Worm (Caenorhabditis elegans) whole organism, L4 larva: Measurements from ENCODE around the gene gid-2.

Source experiments
- F26F4.8 ChIP-seq: fragments of 200-800 bp; sonication (Bioruptor generic); conservative IDR thresholded peaks from 2 replicates; pipeline ENCODE4 v1.3.6; 2022; ENCODE audit warnings: missing genetic modification characterization, missing compliant biosample characterization
- F49E8.2 ChIP-seq: sonication (generic microtip); optimal IDR thresholded peaks from 2 replicates; lab custom pipeline; 2016; ENCODE audit warnings: missing compliant biosample characterization, mild to moderate bottlenecking, missing genetic modification characterization, borderline replicate concordance
- Y105C5A.15 ChIP-seq: fragments of 200-800 bp; sonication (Bioruptor generic); IDR thresholded peaks from 2 replicates; pipeline ENCODE4 v1.3.6; 2022; ENCODE audit warnings: missing genetic modification characterization, missing compliant biosample characterization
- Y48G9A.11 ChIP-seq: fragments of 200-800 bp; sonication (Bioruptor generic); IDR thresholded peaks from 2 replicates; pipeline ENCODE4 v1.3.6; 2022; ENCODE audit warnings: missing genetic modification reagents, missing genetic modification characterization, missing compliant biosample characterization
- Y75B8A.6 ChIP-seq: fragments of 200-800 bp; sonication (Bioruptor generic); IDR thresholded peaks from 2 replicates; pipeline ENCODE4 v1.3.6; 2022; ENCODE audit warnings: missing genetic modification reagents, missing genetic modification characterization, missing compliant biosample characterization
- aha-1 ChIP-seq: fragments of 150-350 bp; peaks from one replicate; lab custom pipeline; 2014; ENCODE audit warnings: missing biosample characterization, missing genetic modification characterization
- arid-1 ChIP-seq: fragments of 200-800 bp; sonication (Bioruptor generic); conservative IDR thresholded peaks from 2 replicates; pipeline ENCODE4 v1.3.6; 2022; ENCODE audit warnings: missing genetic modification reagents, missing genetic modification characterization, missing compliant biosample characterization
- ceh-32 ChIP-seq: sonication (generic microtip); optimal IDR thresholded peaks from 2 replicates; lab custom pipeline; 2016; ENCODE audit warnings: mild to moderate bottlenecking, missing genetic modification characterization, missing compliant biosample characterization; ENCODE audit not compliant: poor library complexity
- egl-27 ChIP-seq: sonication (generic microtip); optimal IDR thresholded peaks from 3 replicates; lab custom pipeline; 2017; ENCODE audit warnings: missing biosample characterization, missing genetic modification reagents, missing genetic modification characterization
- egl-43 ChIP-seq: fragments of 200-800 bp; sonication (Bioruptor generic); IDR thresholded peaks from 2 replicates; pipeline ENCODE4 v1.3.6; 2022; ENCODE audit warnings: missing genetic modification reagents, missing genetic modification characterization, missing compliant biosample characterization
- gei-8 ChIP-seq: fragments of 200-800 bp; sonication (Bioruptor generic); optimal IDR thresholded peaks from 2 replicates; lab custom pipeline; 2018; ENCODE audit warnings: mild to moderate bottlenecking, missing genetic modification characterization, missing compliant biosample characterization
- hlh-30 ChIP-seq: sonication (generic microtip); optimal IDR thresholded peaks from 2 replicates; lab custom pipeline; 2017; ENCODE audit warnings: antibody characterized with exemption, mild to moderate bottlenecking, missing genetic modification characterization, missing compliant biosample characterization; ENCODE audit not compliant: insufficient read depth
- jun-1 ChIP-seq: fragments of 150-350 bp; optimal IDR thresholded peaks from 2 replicates; lab custom pipeline; 2014; ENCODE audit warnings: missing biosample characterization, missing genetic modification reagents, missing genetic modification characterization
- lin-1 ChIP-seq: fragments of 200-800 bp; sonication (Bioruptor generic); IDR thresholded peaks from 2 replicates; pipeline ENCODE4 v1.3.6; 2022; ENCODE audit warnings: missing genetic modification reagents, missing genetic modification characterization, missing compliant biosample characterization
- lin-13 ChIP-seq: fragments of 150-350 bp; optimal IDR thresholded peaks from 2 replicates; lab custom pipeline; 2014; ENCODE audit warnings: missing biosample characterization, missing genetic modification reagents, missing genetic modification characterization
- lin-29 ChIP-seq: fragments of 200-800 bp; sonication (Bioruptor generic); IDR thresholded peaks from 2 replicates; pipeline ENCODE4 v1.3.6; 2022; ENCODE audit warnings: missing genetic modification reagents, missing genetic modification characterization, missing compliant biosample characterization
- lin-38 ChIP-seq: fragments of 200-800 bp; sonication (Bioruptor generic); IDR thresholded peaks from 2 replicates; pipeline ENCODE4 v1.3.6; 2022; ENCODE audit warnings: missing genetic modification reagents, missing genetic modification characterization, missing compliant biosample characterization
- lir-3 ChIP-seq: sonication (generic microtip); optimal IDR thresholded peaks from 2 replicates; lab custom pipeline; 2016; ENCODE audit warnings: mild to moderate bottlenecking, missing genetic modification characterization, missing compliant biosample characterization
- lsy-2 ChIP-seq, 2 experiments: fragments of 150-350 bp in 1 of 2; sonication (generic microtip) in 1 of 2; optimal IDR thresholded peaks; 2 replicates each; lab custom pipeline; 2014 to 2017; ENCODE audit warnings: missing biosample characterization in 2 of 2, missing genetic modification characterization in 2 of 2
- mep-1 ChIP-seq: fragments of 150-350 bp; sonication (generic microtip); optimal IDR thresholded peaks from 3 replicates; lab custom pipeline; 2014; ENCODE audit warnings: missing biosample characterization, missing genetic modification characterization
- mes-2 ChIP-seq: sonication (generic microtip); optimal IDR thresholded peaks from 2 replicates; lab custom pipeline; 2016; ENCODE audit warnings: missing genotype, mild to moderate bottlenecking, missing genetic modification characterization, missing compliant biosample characterization; ENCODE audit not compliant: poor library complexity, severe bottlenecking
- mxl-2 ChIP-seq: fragments of 200-800 bp; sonication (Bioruptor generic); conservative IDR thresholded peaks from 2 replicates; pipeline ENCODE4 v1.3.6; 2022; ENCODE audit warnings: missing genetic modification reagents, missing genetic modification characterization, missing compliant biosample characterization
- mxl-3 ChIP-seq: fragments of 200-800 bp; sonication (Bioruptor generic); optimal IDR thresholded peaks from 2 replicates; lab custom pipeline; 2018; ENCODE audit warnings: mild to moderate bottlenecking, missing genetic modification characterization, missing compliant biosample characterization
- nhr-102 ChIP-seq: sonication (generic microtip); optimal IDR thresholded peaks from 2 replicates; lab custom pipeline; 2016; ENCODE audit warnings: mild to moderate bottlenecking, missing genetic modification characterization, moderate library complexity, missing compliant biosample characterization
- nhr-28 ChIP-seq: fragments of 150-350 bp; optimal IDR thresholded peaks from 2 replicates; lab custom pipeline; 2014; ENCODE audit warnings: missing biosample characterization, missing genetic modification characterization
- nhr-76 ChIP-seq: fragments of 150-350 bp; optimal IDR thresholded peaks from 2 replicates; lab custom pipeline; 2014; ENCODE audit warnings: missing biosample characterization, missing genetic modification characterization
- pha-4 ChIP-seq, 2 experiments: fragments of 150-350 bp in 1 of 2; fragments of 200-800 bp in 1 of 2; sonication (Bioruptor generic) in 1 of 2; IDR thresholded peaks in 1 of 2; optimal IDR thresholded peaks in 1 of 2; 2 replicates each; pipeline versions ENCODE4 v1.3.6 to Lab custom; 2014 to 2022; ENCODE audit warnings: missing genetic modification characterization in 2 of 2, missing genetic modification reagents in 2 of 2, missing biosample characterization in 1 of 2, missing compliant biosample characterization in 1 of 2
- php-3 ChIP-seq: fragments of 200-800 bp; sonication (Bioruptor generic); IDR thresholded peaks from 2 replicates; pipeline ENCODE4 v1.3.6; 2022; ENCODE audit warnings: missing genetic modification reagents, missing genetic modification characterization, missing compliant biosample characterization
- saeg-2 ChIP-seq: fragments of 200-800 bp; sonication (Bioruptor generic); IDR thresholded peaks from 2 replicates; pipeline ENCODE4 v1.3.6; 2022; ENCODE audit warnings: missing genetic modification reagents, missing genetic modification characterization, missing compliant biosample characterization
- set-16 ChIP-seq: fragments of 200-800 bp; sonication (Bioruptor generic); IDR thresholded peaks from 2 replicates; pipeline ENCODE4 v1.3.6; 2022; ENCODE audit warnings: missing genetic modification reagents, missing genetic modification characterization, missing compliant biosample characterization
- tra-1 ChIP-seq: fragments of 200-800 bp; sonication (Bioruptor generic); IDR thresholded peaks from 2 replicates; pipeline ENCODE4 v1.3.6; 2022; ENCODE audit warnings: missing genetic modification reagents, missing genetic modification characterization, missing compliant biosample characterization
- unc-130 ChIP-seq: sonication (generic microtip); optimal IDR thresholded peaks from 2 replicates; lab custom pipeline; 2016; ENCODE audit warnings: missing genetic modification reagents, missing genetic modification characterization, missing compliant biosample characterization
- unc-62 ChIP-seq, 3 experiments: fragments of 150-350 bp in 1 of 3; sonication (generic microtip); optimal IDR thresholded peaks in 2 of 3; peaks in 1 of 3; 1 replicate in 1 of 3; 2 replicates in 2 of 3; lab custom pipeline; 2014 to 2017; ENCODE audit warnings: missing biosample characterization in 3 of 3, missing genetic modification characterization in 3 of 3, missing genetic modification reagents in 3 of 3, missing genotype in 1 of 3
- vab-7 ChIP-seq: fragments of 200-800 bp; sonication (Bioruptor generic); IDR thresholded peaks from 2 replicates; pipeline ENCODE4 v1.3.6; 2022; ENCODE audit warnings: missing genetic modification reagents, missing genetic modification characterization, missing compliant biosample characterization
- zfp-2 ChIP-seq: sonication (generic microtip); optimal IDR thresholded peaks from 2 replicates; lab custom pipeline; 2016; ENCODE audit warnings: mild to moderate bottlenecking, missing genetic modification characterization, missing compliant biosample characterization
- zip-11 ChIP-seq: fragments of 200-800 bp; sonication (Bioruptor generic); IDR thresholded peaks from 2 replicates; pipeline ENCODE4 v1.3.6; 2022; ENCODE audit warnings: missing genetic modification characterization, missing compliant biosample characterization

gid-2 gene

ce11 chrX:2432459-2432858 is 6.3 kb downstream of the gid-2 start (continued):
- TF ChIP-seq F26F4.8 (GFP tag; lab: Robert Waterston, UW) (no peak), Y48G9A.11 (no peak), nhr-28 (tag; lab: Kevin White, UChicago) (peak; percentile 79), lin-13 (GFP tag; lab: Kevin White, UChicago) (peak; percentile 66), lin-29 (no peak), Y75B8A.6 (GFP tag; lab: Robert Waterston, UW) (no peak), mep-1 (tag; lab: Kevin White, UChicago) (peak; percentile 83), zip-11 (no peak), tra-1 (no peak), set-16 (GFP tag; lab: Robert Waterston, UW) (peak; percentile 96), hlh-30 (tag; lab: Kevin White, UChicago) (peak; percentile 59), zfp-2 (tag; lab: Kevin White, UChicago) (no peak), nhr-76 (tag; lab: Kevin White, UChicago) (no peak), lin-38 (GFP tag; lab: Robert Waterston, UW) (no peak), lin-1 (GFP tag; lab: Robert Waterston, UW) (0 out of 2 replicates have a peak, but pooled peaks have one; percentile 27), unc-62 (GFP tag; optimal IDR thresholded peaks at IDR 0.05 in 1 of 2; lab: Kevin White, UChicago) (no peak), unc-62 (tag; optimal IDR thresholded peaks at IDR 0.05; lab: Kevin White, UChicago) (no peak), mxl-3 (GFP tag; lab: Kevin White, UChicago) (peak; percentile 83), nhr-102 (peak; percentile 36), mxl-2 (GFP tag; lab: Robert Waterston, UW) (no peak), lir-3 (tag; lab: Kevin White, UChicago) (no peak), F49E8.2 (no peak), vab-7 (no peak), jun-1 (tag; lab: Kevin White, UChicago) (peak; percentile 34), pha-4 (GFP tag; IDR thresholded peaks at IDR 0.05; lab: Robert Waterston, UW) (peak; percentile 7; the same call in 1 of the 2 replicates), pha-4 (tag; optimal IDR thresholded peaks at IDR 0.05; lab: Kevin White, UChicago) (peak; percentile 51), lsy-2 (tag; optimal IDR thresholded peaks at IDR 0.05; lab: Kevin White, UChicago) (peak in 1 of 2 experiments; percentile 59), mes-2 (tag; lab: Kevin White, UChicago) (peak; percentile 51), egl-43 (GFP tag; lab: Robert Waterston, UW) (peak; percentile 88), saeg-2 (peak; percentile 7; the same call in 1 of the 2 replicates), egl-27 (tag; lab: Kevin White, UChicago) (no peak), arid-1 (GFP tag; lab: Robert Waterston, UW) (0 out of 2 replicates have a peak, but pooled peaks have one; percentile 50), gei-8 (GFP tag; lab: Kevin White, UChicago) (no peak), Y105C5A.15 (GFP tag; lab: Robert Waterston, UW) (no peak)

- TF ChIP-seq vab-7, result no peak
- peak in 1 of 2 experiments; percentile 94 for TF ChIP-seq unc-62 (GFP tag; optimal IDR thresholded peaks at IDR 0.05 in 1 of 2; lab: Kevin White, UChicago)
- TF ChIP-seq unc-62 (tag; optimal IDR thresholded peaks at IDR 0.05; lab: Kevin White, UChicago), result no peak
- no peak for TF ChIP-seq ceh-32 (tag; lab: Kevin White, UChicago)
- no peak for TF ChIP-seq unc-130 (GFP tag; lab: Kevin White, UChicago)
- TF ChIP-seq php-3 (GFP tag; lab: Robert Waterston, UW), result no peak
Measured at ce11 chrX:2430317-2430716, 8.4 kb downstream of the gid-2 start.

- peak; percentile 63 for TF ChIP-seq aha-1 (tag; lab: Kevin White, UChicago)
- TF ChIP-seq nhr-28 (tag; lab: Kevin White, UChicago), result no peak
Measured at ce11 chrX:2427404-2427803, 11.4 kb downstream of the gid-2 start, which contains the start of gene gcy-31. Gene gcy-31, minus strand, starts transcription at chrX:2427504.
